Worm (Caenorhabditis elegans): ENCODE results near the gene cox-15.

The cox-15 gene

DNA sequence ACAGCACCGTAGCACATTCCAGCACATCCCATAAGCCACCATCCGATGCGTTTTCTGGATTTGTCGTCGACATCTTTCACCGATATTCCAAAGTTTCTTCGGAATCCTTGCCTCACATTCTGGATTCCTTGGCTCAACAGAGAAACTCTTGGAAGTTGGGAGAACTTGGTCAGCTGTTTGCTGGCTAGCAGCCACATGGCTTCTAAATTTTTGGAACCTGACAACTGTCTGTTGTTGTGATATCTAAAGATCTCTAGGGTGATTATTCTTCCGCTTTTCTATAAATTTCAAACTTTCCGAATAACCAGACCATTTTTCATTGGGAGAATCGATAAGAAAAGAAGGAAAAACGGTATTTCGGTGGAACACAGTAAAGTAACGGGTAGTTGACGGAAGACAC is at the start of gene cox-15:
TSS of gene cox-15 (minus strand) at position 202 of the 400 bp plus-strand sequence.
- 0 out of 2 replicates have a peak, but pooled peaks have one; percentile 35 for TF ChIP-seq nfyb-1 (GFP tag; IDR thresholded peaks at IDR 0.05)
- no peak for TF ChIP-seq egl-18 (GFP tag; IDR thresholded peaks at IDR 0.05)
- no peak for TF ChIP-seq Y67H2A.10 (GFP tag; conservative IDR thresholded peaks at IDR 0.05)
- TF ChIP-seq sptf-2 (GFP tag; optimal IDR thresholded peaks at IDR 0.05) = no peak
- TF ChIP-seq xnd-1 (tag; optimal IDR thresholded peaks at IDR 0.05) = peak; percentile 4

DNA sequence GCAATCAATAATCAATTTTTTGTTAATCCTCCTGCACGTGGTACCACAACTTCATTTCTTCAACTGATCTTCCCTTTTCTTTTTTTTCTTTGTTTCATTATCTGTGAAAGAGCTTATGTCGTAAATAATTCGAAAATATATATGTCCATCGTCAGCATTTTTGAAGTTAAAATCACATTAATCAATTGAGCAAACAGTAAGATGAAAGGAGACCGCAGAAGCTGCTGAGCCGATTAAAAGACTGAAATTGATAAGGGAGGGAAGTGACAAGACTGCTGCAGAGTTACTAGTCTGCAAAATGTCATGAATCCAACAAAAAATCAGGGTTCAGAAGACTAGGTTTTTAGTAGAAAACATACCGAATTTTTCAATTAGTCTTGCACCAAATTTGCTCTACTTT is 49.1 kb upstream of the cox-15 start:
- TF ChIP-seq madf-6 (GFP tag; IDR thresholded peaks at IDR 0.05) = no peak
- TF ChIP-seq lin-40 (tag; optimal IDR thresholded peaks at IDR 0.05) = no peak

DNA sequence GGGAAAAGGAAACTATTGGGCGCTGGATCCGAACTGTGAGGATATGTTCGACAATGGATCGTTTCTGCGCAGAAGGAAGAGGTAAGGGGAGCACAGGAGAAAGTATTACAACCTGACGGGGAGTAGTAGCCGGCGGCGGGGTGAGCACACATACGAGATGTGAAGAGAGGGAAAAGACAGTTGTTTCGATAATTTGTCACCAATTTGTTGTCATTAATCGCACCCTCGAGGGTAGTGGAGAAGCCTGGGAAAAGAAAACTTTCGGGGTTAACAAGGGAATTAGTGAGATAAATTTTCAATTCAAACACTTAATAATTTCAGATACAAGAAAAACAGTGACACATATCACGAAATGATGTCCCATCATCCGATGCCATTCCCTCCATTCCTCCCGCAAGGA is 48.3 kb upstream of the cox-15 start:
- TF ChIP-seq mes-4 (tag; optimal IDR thresholded peaks at IDR 0.05) (no peak), snpc-1.3 (tag; optimal IDR thresholded peaks at IDR 0.05; ENCODE audit: insufficient read depth) (no peak), cebp-1 (GFP tag; IDR thresholded peaks at IDR 0.05) (no peak), cebp-1 (tag; optimal IDR thresholded peaks at IDR 0.05) (no peak), dpff-1 (tag; optimal IDR thresholded peaks at IDR 0.05) (no peak), ceh-27 (GFP tag; optimal IDR thresholded peaks at IDR 0.05) (no peak), bed-2 (GFP tag; IDR thresholded peaks at IDR 0.05) (no peak), ztf-3 (GFP tag; optimal IDR thresholded peaks at IDR 0.05) (no peak), B0035.1 (tag; optimal IDR thresholded peaks at IDR 0.05) (no peak), madf-3 (GFP tag; IDR thresholded peaks at IDR 0.05) (no peak), ztf-26 (tag; optimal IDR thresholded peaks at IDR 0.05) (no peak), F49E8.2 (tag; optimal IDR thresholded peaks at IDR 0.05; ENCODE audit: insufficient read depth) (no peak), hrde-1 (tag; optimal IDR thresholded peaks at IDR 0.05; ENCODE audit: borderline replicate concordance) (no peak), K12H6.12 (tag; optimal IDR thresholded peaks at IDR 0.05) (no peak), sptf-2 (GFP tag; optimal IDR thresholded peaks at IDR 0.05) (no peak), ztf-6 (GFP tag; IDR thresholded peaks at IDR 0.05) (no peak), chd-7 (tag; optimal IDR thresholded peaks at IDR 0.05) (no peak), Y53F4B.3 (GFP tag; IDR thresholded peaks at IDR 0.05) (no peak)

DNA sequence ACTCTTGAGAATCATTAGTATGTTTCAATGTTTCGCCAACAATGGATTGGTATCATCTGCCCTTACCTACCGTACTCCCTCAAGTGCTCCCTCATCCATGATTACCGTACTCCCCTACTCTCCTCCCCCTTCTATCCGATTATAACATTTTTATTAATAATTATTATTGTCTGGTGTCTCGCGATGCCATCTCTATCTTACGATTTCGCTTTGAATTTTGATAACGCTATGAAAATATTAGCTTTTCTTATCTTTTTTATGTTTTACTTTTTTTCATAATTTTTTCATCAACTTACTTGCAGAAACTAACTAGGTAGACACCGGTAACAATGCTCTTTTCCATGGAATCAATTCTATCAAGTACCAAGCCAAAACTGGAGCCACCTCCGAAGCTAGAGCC is 46.9 kb upstream of the cox-15 start, which contains the start of gene unc-130:
TSS of gene unc-130 (plus strand) at position 301 of the 400 bp plus-strand sequence.
- TF ChIP-seq F10E7.11 (tag; optimal IDR thresholded peaks at IDR 0.05) = no peak
- TF ChIP-seq mes-4 (tag; optimal IDR thresholded peaks at IDR 0.05) = no peak
- no peak for TF ChIP-seq C06A6.2 (GFP tag; conservative IDR thresholded peaks at IDR 0.05)
- TF ChIP-seq ztf-25 (GFP tag; IDR thresholded peaks at IDR 0.05) = no peak
- no peak for TF ChIP-seq B0019.2 (GFP tag; conservative IDR thresholded peaks at IDR 0.05)
- TF ChIP-seq hsf-1 (GFP tag; IDR thresholded peaks at IDR 0.05) = no peak
- no peak for TF ChIP-seq madf-3 (GFP tag; IDR thresholded peaks at IDR 0.05)
- no peak for TF ChIP-seq ztf-18 (tag; optimal IDR thresholded peaks at IDR 0.05)
- TF ChIP-seq dpff-1 (tag; optimal IDR thresholded peaks at IDR 0.05) = no peak
- no peak for TF ChIP-seq T26A5.8 (tag; optimal IDR thresholded peaks at IDR 0.05)
- no peak for TF ChIP-seq ztf-26 (tag; optimal IDR thresholded peaks at IDR 0.05)
- no peak for TF ChIP-seq snpc-4 (GFP tag; optimal IDR thresholded peaks at IDR 0.05)
- TF ChIP-seq snpc-4 (tag; optimal IDR thresholded peaks at IDR 0.05) = no peak
- TF ChIP-seq F22D6.2 (tag; optimal IDR thresholded peaks at IDR 0.05) = no peak
- no peak for TF ChIP-seq F37B4.10 (GFP tag; IDR thresholded peaks at IDR 0.05)
- TF ChIP-seq sdz-38 (tag; optimal IDR thresholded peaks at IDR 0.05) = no peak
- no peak for TF ChIP-seq egrh-3 (GFP tag; IDR thresholded peaks at IDR 0.05)
